Worm (Caenorhabditis elegans): ENCODE data around the gene Y11D7A.10.

DNA sequence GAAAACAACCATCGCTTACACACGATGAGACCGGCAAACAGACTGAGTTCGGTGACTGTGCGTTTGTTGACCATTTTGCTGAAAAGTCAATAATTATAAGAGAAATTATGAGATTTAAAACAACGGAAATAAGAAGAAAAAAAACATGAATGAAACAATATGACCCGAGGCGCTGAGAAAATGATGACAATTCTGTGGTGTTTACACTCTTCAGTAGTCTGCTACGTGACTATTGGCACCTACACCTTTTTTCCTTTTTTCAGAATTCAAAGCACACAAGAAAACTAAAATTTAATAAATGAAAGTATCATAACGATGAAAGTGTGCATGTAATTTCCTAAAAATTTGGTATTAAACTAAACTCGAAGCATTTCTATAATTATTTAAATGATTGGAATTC lies at the start of gene Y11D7A.10:
- no peak for TF ChIP-seq lir-3 (tag; optimal IDR thresholded peaks at IDR 0.05)
- TF ChIP-seq aly-2 (tag; optimal IDR thresholded peaks at IDR 0.05) = no peak
- TF ChIP-seq vab-7 (GFP tag; IDR thresholded peaks at IDR 0.05) = no peak
- no peak for TF ChIP-seq egl-27 (tag; optimal IDR thresholded peaks at IDR 0.05)
- no peak for TF ChIP-seq hlh-11 (tag; optimal IDR thresholded peaks at IDR 0.05)
- TF ChIP-seq set-16 (GFP tag; IDR thresholded peaks at IDR 0.05) = no peak
- TF ChIP-seq ces-1 (GFP tag; optimal IDR thresholded peaks at IDR 0.05) = no peak
- no peak for TF ChIP-seq daf-19 (GFP tag; conservative IDR thresholded peaks at IDR 0.05)
- TF ChIP-seq mdl-1 (tag; optimal IDR thresholded peaks at IDR 0.05) = no peak
- no peak for TF ChIP-seq lin-13 (GFP tag; optimal IDR thresholded peaks at IDR 0.05)
- TF ChIP-seq ztf-11 (tag; optimal IDR thresholded peaks at IDR 0.05) = no peak
